Worm (Caenorhabditis elegans) whole organism, young adult: ENCODE results near the gene epac-1.

Experiments
- F23B12.7 ChIP-seq: sonication (generic microtip); optimal IDR thresholded peaks from 2 replicates; lab custom pipeline; 2017; ENCODE audit warnings: missing genetic modification characterization, mild to moderate bottlenecking, missing compliant biosample characterization, antibody characterized with exemption, moderate library complexity; ENCODE audit not compliant: insufficient read depth
- F49E8.2 ChIP-seq: sonication (generic microtip); optimal IDR thresholded peaks from 3 replicates; lab custom pipeline; 2017; ENCODE audit warnings: missing genetic modification characterization, mild to moderate bottlenecking, missing compliant biosample characterization, antibody characterized with exemption, moderate library complexity; ENCODE audit not compliant: insufficient read depth
- F52B5.7 ChIP-seq: sonication (generic microtip); optimal IDR thresholded peaks from 2 replicates; lab custom pipeline; 2016; ENCODE audit warnings: mild to moderate bottlenecking, missing genetic modification characterization, missing compliant biosample characterization
- F57A8.1 ChIP-seq: fragments of 200-800 bp; sonication (Bioruptor generic); optimal IDR thresholded peaks from 2 replicates; lab custom pipeline; 2018; ENCODE audit warnings: mild to moderate bottlenecking, missing genetic modification characterization, moderate library complexity, missing compliant biosample characterization
- K11D2.4 ChIP-seq: fragments of 200-800 bp; sonication (Bioruptor generic); IDR thresholded peaks from 2 replicates; pipeline ENCODE4 v1.3.6; 2022; ENCODE audit warnings: missing genetic modification reagents, missing genetic modification characterization, missing compliant biosample characterization
- K12H6.12 ChIP-seq: fragments of 200-800 bp; sonication (Bioruptor generic); optimal IDR thresholded peaks from 2 replicates; lab custom pipeline; 2018; ENCODE audit warnings: mild to moderate bottlenecking, missing genetic modification characterization, missing compliant biosample characterization
- Y53F4B.3 ChIP-seq: fragments of 200-800 bp; sonication (Bioruptor generic); IDR thresholded peaks from 2 replicates; pipeline ENCODE4 v1.3.6; 2022; ENCODE audit warnings: missing genetic modification reagents, missing genetic modification characterization, missing compliant biosample characterization
- Y53G8AR.9 ChIP-seq: fragments of 200-800 bp; sonication (Bioruptor generic); conservative IDR thresholded peaks from 2 replicates; pipeline ENCODE4 v1.3.6; 2022; ENCODE audit warnings: missing genetic modification reagents, missing genetic modification characterization, missing compliant biosample characterization
- Y79H2A.3 ChIP-seq: fragments of 200-800 bp; sonication (Bioruptor generic); conservative IDR thresholded peaks from 2 replicates; pipeline ENCODE4 v1.3.6; 2022; ENCODE audit warnings: missing genetic modification reagents, missing genetic modification characterization, missing compliant biosample characterization
- Y95B8A.8 ChIP-seq: fragments of 200-800 bp; sonication (Bioruptor generic); IDR thresholded peaks from 2 replicates; pipeline ENCODE4 v1.3.6; 2022; ENCODE audit warnings: missing genetic modification reagents, missing genetic modification characterization, missing compliant biosample characterization
- ama-1 ChIP-seq, 3 experiments: fragments of 150-350 bp in 1 of 3; sonication (generic microtip) in 2 of 3; optimal IDR thresholded peaks; 2 replicates each; lab custom pipeline; 2014 to 2018; ENCODE audit warnings: missing biosample characterization in 2 of 3, missing genetic modification characterization in 2 of 3, missing genetic modification reagents in 2 of 3
- attf-3 ChIP-seq: fragments of 200-800 bp; sonication (Bioruptor generic); conservative IDR thresholded peaks from 2 replicates; pipeline ENCODE4 v1.3.6; 2022; ENCODE audit warnings: missing genetic modification reagents, missing genetic modification characterization, missing compliant biosample characterization
- attf-6 ChIP-seq: fragments of 200-800 bp; sonication (Bioruptor generic); IDR thresholded peaks from 2 replicates; pipeline ENCODE4 v1.3.6; 2022; ENCODE audit warnings: missing genetic modification reagents, missing genetic modification characterization, missing compliant biosample characterization
- cebp-1 ChIP-seq, 2 experiments: fragments of 200-800 bp in 1 of 2; sonication (Bioruptor generic) in 1 of 2; sonication (generic microtip) in 1 of 2; IDR thresholded peaks in 1 of 2; optimal IDR thresholded peaks in 1 of 2; 2 replicates each; pipeline versions ENCODE4 v1.3.6 to Lab custom; 2017 to 2022; ENCODE audit warnings: missing compliant biosample characterization in 2 of 2, missing genetic modification characterization in 2 of 2, mild to moderate bottlenecking in 1 of 2, missing genetic modification reagents in 1 of 2, moderate library complexity in 1 of 2
- ceh-100 ChIP-seq: fragments of 200-800 bp; sonication (Bioruptor generic); IDR thresholded peaks from 2 replicates; pipeline ENCODE4 v1.3.6; 2022; ENCODE audit warnings: missing genetic modification reagents, missing genetic modification characterization, missing compliant biosample characterization
- ceh-27 ChIP-seq: fragments of 200-800 bp; sonication (Bioruptor generic); optimal IDR thresholded peaks from 2 replicates; lab custom pipeline; 2018; ENCODE audit warnings: mild to moderate bottlenecking, missing genetic modification characterization, moderate library complexity, missing compliant biosample characterization
- ceh-40 ChIP-seq: fragments of 200-800 bp; sonication (Bioruptor generic); IDR thresholded peaks from 2 replicates; pipeline ENCODE4 v1.3.6; 2022; ENCODE audit warnings: missing genetic modification characterization, missing compliant biosample characterization
- dox-1 ChIP-seq: fragments of 200-800 bp; sonication (Bioruptor generic); IDR thresholded peaks from 2 replicates; pipeline ENCODE4 v1.3.6; 2022; ENCODE audit warnings: missing genetic modification reagents, missing genetic modification characterization, missing compliant biosample characterization
- dpl-1 ChIP-seq: fragments of 150-350 bp; optimal IDR thresholded peaks from 2 replicates; lab custom pipeline; 2014; ENCODE audit warnings: missing biosample characterization, missing genetic modification reagents, missing genetic modification characterization
- ekl-4 ChIP-seq: fragments of 200-800 bp; sonication (Bioruptor generic); IDR thresholded peaks from 2 replicates; pipeline ENCODE4 v1.3.6; 2022; ENCODE audit warnings: missing genetic modification reagents, missing genetic modification characterization, missing compliant biosample characterization
- hmg-1.2 ChIP-seq: fragments of 200-800 bp; sonication (Bioruptor generic); IDR thresholded peaks from 2 replicates; pipeline ENCODE4 v1.3.6; 2022; ENCODE audit warnings: missing genetic modification reagents, missing genetic modification characterization, missing compliant biosample characterization
- let-526 ChIP-seq: fragments of 200-800 bp; sonication (Bioruptor generic); IDR thresholded peaks from 2 replicates; pipeline ENCODE4 v1.3.6; 2022; ENCODE audit warnings: missing genetic modification reagents, missing genetic modification characterization, missing compliant biosample characterization
- lin-35 ChIP-seq, 3 experiments: fragments of 150-350 bp in 2 of 3; sonication (generic microtip) in 1 of 3; optimal IDR thresholded peaks; 2 replicates each; lab custom pipeline; 2014 to 2018; ENCODE audit warnings: missing biosample characterization in 3 of 3, missing genetic modification characterization in 3 of 3, missing genetic modification reagents in 3 of 3
- lin-54 ChIP-seq: fragments of 200-800 bp; sonication (Bioruptor generic); optimal IDR thresholded peaks from 2 replicates; lab custom pipeline; 2018; ENCODE audit warnings: mild to moderate bottlenecking, missing genetic modification characterization, missing compliant biosample characterization
- mel-28 ChIP-seq: sonication (generic microtip); optimal IDR thresholded peaks from 2 replicates; lab custom pipeline; 2016; ENCODE audit warnings: borderline replicate concordance, mild to moderate bottlenecking, missing genetic modification characterization, missing compliant biosample characterization
- nfya-1 ChIP-seq: sonication (generic microtip); optimal IDR thresholded peaks from 2 replicates; lab custom pipeline; 2017; ENCODE audit warnings: antibody characterized with exemption, missing compliant biosample characterization, missing genetic modification characterization, borderline replicate concordance; ENCODE audit not compliant: insufficient read depth
- nfyb-1 ChIP-seq: fragments of 200-800 bp; sonication (Bioruptor generic); IDR thresholded peaks from 2 replicates; pipeline ENCODE4 v1.3.6; 2022; ENCODE audit warnings: missing genetic modification reagents, missing genetic modification characterization, missing compliant biosample characterization
- nhr-27 ChIP-seq: fragments of 200-800 bp; sonication (Bioruptor generic); optimal IDR thresholded peaks from 2 replicates; lab custom pipeline; 2018; ENCODE audit warnings: mild to moderate bottlenecking, missing genetic modification characterization, moderate library complexity, missing compliant biosample characterization
- nhr-80 ChIP-seq: sonication (generic microtip); optimal IDR thresholded peaks from 2 replicates; lab custom pipeline; 2016; ENCODE audit warnings: missing genetic modification characterization, missing compliant biosample characterization
- rcor-1 ChIP-seq: fragments of 200-800 bp; sonication (Bioruptor generic); IDR thresholded peaks from 2 replicates; pipeline ENCODE4 v1.3.6; 2022; ENCODE audit warnings: missing genetic modification reagents, missing genetic modification characterization, missing compliant biosample characterization
- rec-8 ChIP-seq, 2 experiments: sonication (generic microtip); optimal IDR thresholded peaks; 2 replicates each; lab custom pipeline; 2016; ENCODE audit warnings: mild to moderate bottlenecking in 2 of 2, missing genetic modification characterization in 2 of 2, missing genetic modification reagents in 2 of 2, missing genotype in 2 of 2, missing biosample characterization in 1 of 2, missing compliant biosample characterization in 1 of 2, moderate library complexity in 1 of 2
- snpc-1.3 ChIP-seq: sonication (generic microtip); optimal IDR thresholded peaks from 2 replicates; lab custom pipeline; 2017; ENCODE audit warnings: missing genetic modification characterization, mild to moderate bottlenecking, missing compliant biosample characterization, antibody characterized with exemption, moderate library complexity, missing genotype, missing genetic modification reagents; ENCODE audit not compliant: insufficient read depth
- tbp1 ChIP-seq: fragments of 200-800 bp; sonication (Bioruptor generic); optimal IDR thresholded peaks from 2 replicates; lab custom pipeline; 2018; ENCODE audit warnings: mild to moderate bottlenecking, missing genetic modification characterization, missing compliant biosample characterization
- zfh-2 ChIP-seq: fragments of 200-800 bp; sonication (Bioruptor generic); conservative IDR thresholded peaks from 2 replicates; pipeline ENCODE4 v1.3.6; 2022; ENCODE audit warnings: missing genetic modification reagents, missing genetic modification characterization, missing compliant biosample characterization
- zim-3 ChIP-seq: sonication (generic microtip); optimal IDR thresholded peaks from 2 replicates; lab custom pipeline; 2017; ENCODE audit warnings: mild to moderate bottlenecking, missing genetic modification characterization, moderate library complexity, missing compliant biosample characterization

Gene epac-1

DNA sequence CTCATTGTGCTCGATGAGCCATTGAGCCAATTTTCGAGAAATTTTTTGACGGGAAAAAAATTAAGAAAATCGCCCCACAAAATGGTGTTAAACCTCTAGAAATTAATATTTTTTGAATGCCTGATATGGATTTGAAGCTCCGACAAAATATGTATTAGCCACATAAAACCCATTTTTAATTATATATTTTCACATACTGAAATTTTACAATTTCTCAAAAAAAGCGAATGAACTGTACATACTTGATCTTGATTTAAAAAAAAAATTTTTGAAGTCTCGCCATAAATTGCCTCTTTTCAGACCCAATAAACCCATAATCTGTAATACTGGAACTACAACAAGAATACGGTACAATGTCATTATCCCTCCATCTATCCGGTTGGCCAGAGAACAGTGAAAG lies 36.5 kb upstream of the epac-1 start, which contains the start of gene nac-3:
TSS of gene nac-3 (plus strand) at position 301 of the 400 bp plus-strand sequence.
- no peak for TF ChIP-seq attf-3 (GFP tag; lab: Robert Waterston, UW)
- no peak for TF ChIP-seq lin-54 (GFP tag; lab: Kevin White, UChicago)
- no peak for TF ChIP-seq dpl-1 (GFP tag; lab: Kevin White, UChicago)
- no peak for TF ChIP-seq tbp1
- no peak for TF ChIP-seq nfya-1 (tag; lab: Kevin White, UChicago)
- TF ChIP-seq, all 124 proteins: peak for 0

ce11 chrIII:10153003-10153402 lies 36.0 kb upstream of the epac-1 start:
- 0 out of 2 replicates have a peak, but pooled peaks have one; percentile 8 for TF ChIP-seq rcor-1 (GFP tag; lab: Robert Waterston, UW)
- 0 out of 2 replicates have a peak, but pooled peaks have one; percentile 29 for TF ChIP-seq ekl-4 (GFP tag; lab: Robert Waterston, UW)
- TF ChIP-seq lin-35 (GFP tag; optimal IDR thresholded peaks at IDR 0.05; lab: Kevin White, UChicago): peak in 1 of 3 experiments; percentile 27
- no peak for TF ChIP-seq snpc-1.3 (tag; lab: Kevin White, UChicago)
- TF ChIP-seq nfyb-1 (GFP tag; lab: Robert Waterston, UW): peak; percentile 63; the same call in 1 of the 2 replicates
- TF ChIP-seq F52B5.7 (tag; lab: Kevin White, UChicago): no peak
- TF ChIP-seq K12H6.12: peak; percentile 49
- TF ChIP-seq let-526: 0 out of 2 replicates have a peak, but pooled peaks have one; percentile 7
- no peak for TF ChIP-seq ceh-100 (GFP tag; lab: Robert Waterston, UW)
- TF ChIP-seq attf-6 (GFP tag; lab: Robert Waterston, UW): no peak
- no peak for TF ChIP-seq F57A8.1 (GFP tag; lab: Kevin White, UChicago)
- no peak for TF ChIP-seq dox-1 (GFP tag; lab: Robert Waterston, UW)
- peak; percentile 48; the same call in 1 of the 2 replicates for TF ChIP-seq K11D2.4 (GFP tag; lab: Robert Waterston, UW)
- no peak for TF ChIP-seq lin-54 (GFP tag; lab: Kevin White, UChicago)
- TF ChIP-seq Y95B8A.8: no peak
- peak; percentile 2 for TF ChIP-seq ceh-27 (GFP tag; lab: Kevin White, UChicago)
- TF ChIP-seq zfh-2 (GFP tag; lab: Robert Waterston, UW): no peak; the same call in 1 of the 2 replicates
- no peak for TF ChIP-seq nhr-80 (tag; lab: Kevin White, UChicago)
- TF ChIP-seq hmg-1.2 (GFP tag; lab: Robert Waterston, UW): peak; percentile 34; the same call in 1 of the 2 replicates
- no peak for TF ChIP-seq Y53G8AR.9
- no peak for TF ChIP-seq F23B12.7 (tag; lab: Kevin White, UChicago)
- no peak for TF ChIP-seq cebp-1 (GFP tag; IDR thresholded peaks at IDR 0.05; lab: Robert Waterston, UW)
- TF ChIP-seq cebp-1 (tag; optimal IDR thresholded peaks at IDR 0.05; lab: Kevin White, UChicago): peak; percentile 33

- TF ChIP-seq zim-3 (tag; lab: Kevin White, UChicago): peak; percentile 4
- TF ChIP-seq mel-28 (tag; lab: Kevin White, UChicago): no peak
Observed at ce11 chrIII:10154993-10155392, 34.0 kb upstream of the epac-1 start.

DNA sequence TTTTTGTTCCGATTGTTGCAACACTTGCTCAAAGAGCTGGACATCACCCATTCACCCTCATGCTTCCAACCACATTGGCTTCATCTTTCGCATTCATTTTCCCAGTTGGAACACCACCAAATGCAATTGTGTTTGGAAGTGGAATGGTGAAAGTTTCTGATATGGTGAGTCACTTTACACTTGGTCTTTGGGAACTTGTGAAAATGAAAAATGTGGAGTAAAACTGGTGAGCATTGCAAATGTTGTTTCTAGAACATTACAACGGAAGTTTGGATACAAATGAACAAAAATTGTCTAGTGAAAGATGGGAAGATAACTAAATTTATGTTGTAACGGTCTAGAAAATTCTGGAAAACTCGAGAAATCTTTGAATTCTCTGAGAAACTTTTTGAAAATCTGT lies 32.7 kb upstream of the epac-1 start:
- TF ChIP-seq F49E8.2 (tag; lab: Kevin White, UChicago) (no peak), ceh-40 (GFP tag; lab: Robert Waterston, UW) (no peak), Y53F4B.3 (no peak), ama-1 (optimal IDR thresholded peaks at IDR 0.05; lab: Kevin White, UChicago) (no peak), ama-1 (GFP tag; optimal IDR thresholded peaks at IDR 0.05; lab: Kevin White, UChicago) (no peak), nhr-27 (no peak), Y79H2A.3 (GFP tag; lab: Robert Waterston, UW) (no peak), rec-8 (tag; optimal IDR thresholded peaks at IDR 0.05; lab: Kevin White, UChicago) (no peak)
